Worm (Caenorhabditis elegans) whole organism, L2 larva: ENCODE results near the gene F10D7.4.

Source experiments
- C34F6.9 ChIP-seq: fragments of 150-350 bp; optimal IDR thresholded peaks from 2 replicates; lab custom pipeline; 2014; ENCODE audit warnings: missing biosample characterization, missing genetic modification characterization
- R02D3.7 ChIP-seq: fragments of 150-350 bp; optimal IDR thresholded peaks from 2 replicates; lab custom pipeline; 2014; ENCODE audit warnings: missing biosample characterization, missing genetic modification characterization
- Y55F3AM.14 ChIP-seq: fragments of 200-800 bp; sonication (Bioruptor generic); optimal IDR thresholded peaks from 2 replicates; lab custom pipeline; 2018; ENCODE audit warnings: mild to moderate bottlenecking, missing genetic modification characterization, missing compliant biosample characterization
- alr-1 ChIP-seq: fragments of 150-350 bp; optimal IDR thresholded peaks from 2 replicates; lab custom pipeline; 2014; ENCODE audit warnings: missing biosample characterization, missing genetic modification characterization
- ama-1 ChIP-seq: fragments of 150-350 bp; optimal IDR thresholded peaks from 2 replicates; lab custom pipeline; 2018; ENCODE audit warnings: inconsistent platforms
- ceh-16 ChIP-seq: fragments of 150-350 bp; optimal IDR thresholded peaks from 2 replicates; lab custom pipeline; 2014; ENCODE audit warnings: missing biosample characterization, missing genetic modification characterization
- ceh-82 ChIP-seq: fragments of 150-350 bp; optimal IDR thresholded peaks from 2 replicates; lab custom pipeline; 2014; ENCODE audit warnings: missing biosample characterization, missing genetic modification characterization
- crh-2 ChIP-seq: sonication (generic microtip); optimal IDR thresholded peaks from 2 replicates; lab custom pipeline; 2017; ENCODE audit warnings: missing biosample characterization, missing genetic modification characterization
- egl-27 ChIP-seq: sonication (generic microtip); optimal IDR thresholded peaks from 3 replicates; lab custom pipeline; 2017; ENCODE audit warnings: missing biosample characterization, missing genetic modification reagents, missing genetic modification characterization
- elt-1 ChIP-seq: fragments of 150-350 bp; optimal IDR thresholded peaks from 2 replicates; lab custom pipeline; 2014; ENCODE audit warnings: missing biosample characterization, missing genetic modification characterization
- elt-3 ChIP-seq: sonication (generic microtip); optimal IDR thresholded peaks from 2 replicates; lab custom pipeline; 2017; ENCODE audit warnings: missing biosample characterization, missing genetic modification characterization
- fos-1 ChIP-seq: fragments of 150-350 bp; optimal IDR thresholded peaks from 2 replicates; lab custom pipeline; 2014; ENCODE audit warnings: missing biosample characterization, missing genetic modification characterization
- lin-11 ChIP-seq: fragments of 150-350 bp; sonication (generic microtip); optimal IDR thresholded peaks from 2 replicates; lab custom pipeline; 2014; ENCODE audit warnings: missing biosample characterization, missing genetic modification characterization, inconsistent platforms, mixed read lengths
- lin-39 ChIP-seq: fragments of 150-350 bp; optimal IDR thresholded peaks from 2 replicates; lab custom pipeline; 2014; ENCODE audit warnings: missing biosample characterization, missing genetic modification reagents, missing genetic modification characterization
- lsy-2 ChIP-seq, 2 experiments: fragments of 150-350 bp in 1 of 2; sonication (generic microtip) in 1 of 2; optimal IDR thresholded peaks; 2 replicates each; lab custom pipeline; 2014 to 2017; ENCODE audit warnings: missing biosample characterization in 2 of 2, missing genetic modification characterization in 2 of 2
- mab-5 ChIP-seq: fragments of 150-350 bp; optimal IDR thresholded peaks from 2 replicates; lab custom pipeline; 2014; ENCODE audit warnings: missing biosample characterization, missing genetic modification characterization
- mbf-1 ChIP-seq: sonication (generic microtip); optimal IDR thresholded peaks from 2 replicates; lab custom pipeline; 2017; ENCODE audit warnings: missing biosample characterization, missing genetic modification characterization
- mdl-1 ChIP-seq, 2 experiments: fragments of 150-350 bp in 1 of 2; sonication (generic microtip) in 1 of 2; optimal IDR thresholded peaks; 2 replicates each; lab custom pipeline; 2017; ENCODE audit warnings: missing biosample characterization in 2 of 2, missing genetic modification characterization in 2 of 2
- nhr-10 ChIP-seq: sonication (generic microtip); optimal IDR thresholded peaks from 2 replicates; lab custom pipeline; 2017; ENCODE audit warnings: missing biosample characterization, missing genetic modification characterization
- nhr-11 ChIP-seq: fragments of 150-350 bp; optimal IDR thresholded peaks from 2 replicates; lab custom pipeline; 2014; ENCODE audit warnings: missing biosample characterization, missing genetic modification characterization
- nhr-129 ChIP-seq: fragments of 150-350 bp; optimal IDR thresholded peaks from 2 replicates; lab custom pipeline; 2014; ENCODE audit warnings: missing biosample characterization, missing genetic modification characterization
- nhr-21 ChIP-seq: fragments of 150-350 bp; optimal IDR thresholded peaks from 2 replicates; lab custom pipeline; 2014; ENCODE audit warnings: missing biosample characterization, missing genetic modification characterization
- nhr-237 ChIP-seq: fragments of 150-350 bp; optimal IDR thresholded peaks from 2 replicates; lab custom pipeline; 2014; ENCODE audit warnings: missing biosample characterization, missing genetic modification characterization
- nhr-25 ChIP-seq: fragments of 150-350 bp; sonication (generic microtip); optimal IDR thresholded peaks from 3 replicates; lab custom pipeline; 2014; ENCODE audit warnings: missing biosample characterization, missing genetic modification characterization
- nhr-6 ChIP-seq: fragments of 150-350 bp; optimal IDR thresholded peaks from 2 replicates; lab custom pipeline; 2014; ENCODE audit warnings: missing biosample characterization, missing genetic modification characterization
- peb-1 ChIP-seq: fragments of 150-350 bp; optimal IDR thresholded peaks from 2 replicates; lab custom pipeline; 2014; ENCODE audit warnings: missing biosample characterization, missing genetic modification characterization
- sem-4 ChIP-seq: fragments of 150-350 bp; optimal IDR thresholded peaks from 2 replicates; lab custom pipeline; 2014; ENCODE audit warnings: missing biosample characterization, missing genetic modification reagents, missing genetic modification characterization
- skn-1 ChIP-seq: sonication (generic microtip); optimal IDR thresholded peaks from 2 replicates; lab custom pipeline; 2017; ENCODE audit warnings: missing biosample characterization, missing genetic modification characterization
- sma-3 ChIP-seq: sonication (generic microtip); optimal IDR thresholded peaks from 2 replicates; lab custom pipeline; 2016; ENCODE audit warnings: missing genetic modification reagents, missing genetic modification characterization, missing compliant biosample characterization
- sma-9 ChIP-seq, 2 experiments: fragments of 150-350 bp in 1 of 2; sonication (generic microtip) in 1 of 2; optimal IDR thresholded peaks; 2 replicates each; lab custom pipeline; 2014 to 2016; ENCODE audit warnings: missing genetic modification characterization in 2 of 2, mild to moderate bottlenecking in 1 of 2, missing biosample characterization in 1 of 2, missing compliant biosample characterization in 1 of 2, missing genetic modification reagents in 1 of 2, moderate library complexity in 1 of 2
- unc-55 ChIP-seq: fragments of 150-350 bp; sonication (generic microtip); optimal IDR thresholded peaks from 3 replicates; lab custom pipeline; 2014; ENCODE audit warnings: missing biosample characterization, missing genetic modification reagents, missing genetic modification characterization
- unc-62 ChIP-seq: fragments of 150-350 bp; optimal IDR thresholded peaks from 2 replicates; lab custom pipeline; 2014; ENCODE audit warnings: missing biosample characterization, missing genetic modification reagents, missing genetic modification characterization
- zag-1 ChIP-seq: fragments of 150-350 bp; optimal IDR thresholded peaks from 2 replicates; lab custom pipeline; 2014; ENCODE audit warnings: missing biosample characterization, missing genetic modification characterization
- ztf-11 ChIP-seq: sonication (generic microtip); optimal IDR thresholded peaks from 2 replicates; lab custom pipeline; 2017; ENCODE audit warnings: missing biosample characterization, missing genetic modification characterization

F10D7.4 gene

ce11 chrX:17378996-17379395 lies 2.9 kb downstream of the F10D7.4 start:
- TF ChIP-seq fos-1 = peak; percentile 38
- no peak for TF ChIP-seq lsy-2 (tag; optimal IDR thresholded peaks at IDR 0.05; lab: Kevin White, UChicago)
- TF ChIP-seq alr-1 (tag; lab: Kevin White, UChicago) = no peak
- TF ChIP-seq ceh-82 (tag; lab: Kevin White, UChicago) = no peak
- TF ChIP-seq, all 48 proteins: peak for 1

ce11 chrX:17375877-17376276 lies 6.0 kb downstream of the F10D7.4 start:
- TF ChIP-seq fos-1 (peak; percentile 16), lin-11 (tag; lab: Kevin White, UChicago) (no peak)
- TF ChIP-seq, all 48 proteins: peak for 1

- TF ChIP-seq alr-1 (tag; lab: Kevin White, UChicago) = no peak
- no peak for TF ChIP-seq nhr-25 (tag; lab: Kevin White, UChicago)
- TF ChIP-seq unc-62 (GFP tag; lab: Kevin White, UChicago) = no peak
- no peak for TF ChIP-seq skn-1 (tag; lab: Kevin White, UChicago)
Measured at ce11 chrX:17374534-17374933, 7.3 kb downstream of the F10D7.4 start, which contains the start of gene F10D7.3. F10D7.3 (minus strand) TSS chrX:17374634.

ce11 chrX:17373955-17374354 lies 7.9 kb downstream of the F10D7.4 start:
- TF ChIP-seq Y55F3AM.14 (GFP tag; lab: Kevin White, UChicago) (no peak), sma-3 (GFP tag; lab: Kevin White, UChicago) (peak; percentile 53), ztf-11 (tag; lab: Kevin White, UChicago) (no peak), crh-2 (tag; lab: Kevin White, UChicago) (no peak), ceh-82 (tag; lab: Kevin White, UChicago) (no peak), nhr-129 (tag; lab: Kevin White, UChicago) (no peak), lsy-2 (tag; optimal IDR thresholded peaks at IDR 0.05; lab: Kevin White, UChicago) (no peak), sma-9 (GFP tag; optimal IDR thresholded peaks at IDR 0.05; lab: Kevin White, UChicago) (peak; percentile 44), sma-9 (tag; optimal IDR thresholded peaks at IDR 0.05; lab: Kevin White, UChicago) (no peak)
- TF ChIP-seq, all 48 proteins: peak for 2

- TF ChIP-seq sem-4 (tag; lab: Kevin White, UChicago) (peak; percentile 12), elt-1 (tag; lab: Kevin White, UChicago) (no peak), fos-1 (no peak), sma-3 (GFP tag; lab: Kevin White, UChicago) (no peak), nhr-25 (tag; lab: Kevin White, UChicago) (peak; percentile 22), mbf-1 (no peak), ceh-82 (tag; lab: Kevin White, UChicago) (no peak), sma-9 (GFP tag; optimal IDR thresholded peaks at IDR 0.05; lab: Kevin White, UChicago) (no peak), sma-9 (tag; optimal IDR thresholded peaks at IDR 0.05; lab: Kevin White, UChicago) (no peak), nhr-129 (tag; lab: Kevin White, UChicago) (peak; percentile 40), ceh-16 (tag; lab: Kevin White, UChicago) (no peak), nhr-6 (tag; lab: Kevin White, UChicago) (no peak), Y55F3AM.14 (GFP tag; lab: Kevin White, UChicago) (no peak)
Measured at ce11 chrX:17369514-17369913, 12.4 kb downstream of the F10D7.4 start.

ce11 chrX:17368542-17368941 lies 13.3 kb downstream of the F10D7.4 start, which contains the start of gene mfsd-10:
mfsd-10 (minus strand) TSS chrX:17368642.
- TF ChIP-seq Y55F3AM.14 (GFP tag; lab: Kevin White, UChicago) = no peak
- no peak for TF ChIP-seq mab-5 (tag; lab: Kevin White, UChicago)
- no peak for TF ChIP-seq ama-1 (lab: Kevin White, UChicago)
- no peak for TF ChIP-seq nhr-11
- no peak for TF ChIP-seq nhr-237
- TF ChIP-seq, all 48 proteins: peak for 0

ce11 chrX:17363491-17363890 lies 18.4 kb downstream of the F10D7.4 start:
- TF ChIP-seq mdl-1 (tag; optimal IDR thresholded peaks at IDR 0.05; lab: Kevin White, UChicago) (no peak), sma-3 (GFP tag; lab: Kevin White, UChicago) (peak; percentile 15)

ce11 chrX:17362529-17362928 lies 19.3 kb downstream of the F10D7.4 start, which contains the start of gene F10D7.11:
F10D7.11 (plus strand) TSS chrX:17362829.
- TF ChIP-seq ztf-11 (tag; lab: Kevin White, UChicago) (no peak), Y55F3AM.14 (GFP tag; lab: Kevin White, UChicago) (no peak), nhr-21 (no peak), elt-3 (tag; lab: Kevin White, UChicago) (no peak), nhr-10 (tag; lab: Kevin White, UChicago) (no peak), unc-55 (GFP tag; lab: Kevin White, UChicago) (no peak), lin-39 (no peak), ama-1 (lab: Kevin White, UChicago) (no peak), skn-1 (tag; lab: Kevin White, UChicago) (no peak), peb-1 (tag; lab: Kevin White, UChicago) (no peak), zag-1 (tag; lab: Kevin White, UChicago) (no peak), egl-27 (tag; lab: Kevin White, UChicago) (no peak), mdl-1 (tag; optimal IDR thresholded peaks at IDR 0.05; lab: Kevin White, UChicago) (no peak), nhr-25 (tag; lab: Kevin White, UChicago) (no peak), crh-2 (tag; lab: Kevin White, UChicago) (no peak), R02D3.7 (tag; lab: Kevin White, UChicago) (no peak), nhr-237 (no peak), unc-62 (GFP tag; lab: Kevin White, UChicago) (no peak), C34F6.9 (tag; lab: Kevin White, UChicago) (no peak)
